Worm (Caenorhabditis elegans): ENCODE measurements around the gene F16H6.4.
"Not testable (repeated sequence)": the region's sequence is repeated elsewhere in the genome, so short reads cannot be mapped to it uniquely, and the experiment has no call there.

The F16H6.4 gene

DNA sequence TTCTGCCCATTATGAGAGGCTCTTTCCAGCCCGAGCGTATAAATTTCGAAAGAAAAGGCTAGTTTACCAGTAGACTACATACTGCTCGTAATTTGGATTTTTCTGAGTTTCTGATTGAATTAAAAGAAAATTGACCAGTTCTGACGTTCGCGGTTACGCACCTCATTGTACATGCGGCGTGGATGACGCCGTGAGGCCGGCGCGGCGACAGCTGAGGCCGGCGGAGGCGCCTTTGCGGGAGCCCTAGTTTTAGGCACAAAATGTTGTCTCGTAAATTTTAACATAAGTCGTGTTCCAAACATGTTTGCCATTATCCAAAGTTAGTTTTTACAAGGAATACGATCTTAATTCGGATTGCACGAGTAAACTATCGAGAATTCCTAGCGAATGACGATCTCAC is 18.3 kb downstream of the F16H6.4 start, which contains the start of gene F16H6.9:
Gene F16H6.9 (plus strand): TSS at position 301 of the 400 bp plus-strand sequence.
- TF ChIP-seq cog-1 (tag; optimal IDR thresholded peaks at IDR 0.05); ztf-29 (GFP tag; IDR thresholded peaks at IDR 0.05); ref-1 (GFP tag; conservative IDR thresholded peaks at IDR 0.05): not testable (repeated sequence)

DNA sequence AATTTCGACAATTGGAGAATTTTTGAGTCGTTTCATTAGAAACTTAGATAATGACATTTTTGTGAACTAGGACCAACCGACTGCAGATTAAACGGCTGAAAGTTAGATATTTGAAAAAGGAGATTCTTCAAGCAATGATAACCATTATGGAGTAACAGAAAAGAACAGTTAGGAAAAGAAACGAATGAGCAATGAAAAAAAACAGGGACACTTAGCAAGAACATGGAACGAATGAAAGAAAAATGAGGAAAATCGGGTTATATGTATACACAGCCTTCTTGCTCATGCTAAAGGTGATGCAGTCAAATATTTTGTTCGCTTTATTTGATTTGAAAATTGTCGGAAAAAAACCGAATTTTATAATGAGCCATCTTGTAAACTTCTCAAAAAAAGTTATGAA is 25.8 kb downstream of the F16H6.4 start, which contains the start of gene F16H6.10:
Gene F16H6.10 (minus strand): TSS at position 101 of the 400 bp plus-strand sequence.
- no peak for TF ChIP-seq ztf-23 (GFP tag; IDR thresholded peaks at IDR 0.05)
- TF ChIP-seq ztf-29 (GFP tag; IDR thresholded peaks at IDR 0.05), result no peak
- TF ChIP-seq tab-1 (GFP tag; IDR thresholded peaks at IDR 0.05), result no peak
- no peak for TF ChIP-seq klf-2 (GFP tag; conservative IDR thresholded peaks at IDR 0.05)
- no peak for TF ChIP-seq cog-1 (tag; optimal IDR thresholded peaks at IDR 0.05)
- TF ChIP-seq flt-1 (GFP tag; IDR thresholded peaks at IDR 0.05), result no peak
- no peak for TF ChIP-seq T22C8.4 (GFP tag; IDR thresholded peaks at IDR 0.05)
- no peak for TF ChIP-seq ref-1 (GFP tag; conservative IDR thresholded peaks at IDR 0.05)
- no peak for TF ChIP-seq med-1 (GFP tag; optimal IDR thresholded peaks at IDR 0.05; ENCODE audit: insufficient read depth)

- TF ChIP-seq ztf-23 (GFP tag; IDR thresholded peaks at IDR 0.05), result no peak
- TF ChIP-seq tab-1 (GFP tag; IDR thresholded peaks at IDR 0.05), result no peak
- TF ChIP-seq klf-2 (GFP tag; conservative IDR thresholded peaks at IDR 0.05), result no peak
- TF ChIP-seq cog-1 (tag; optimal IDR thresholded peaks at IDR 0.05), result no peak
- TF ChIP-seq T22C8.4 (GFP tag; IDR thresholded peaks at IDR 0.05), result no peak
- TF ChIP-seq med-1 (GFP tag; optimal IDR thresholded peaks at IDR 0.05; ENCODE audit: insufficient read depth), result no peak
- no peak for TF ChIP-seq ztf-29 (GFP tag; IDR thresholded peaks at IDR 0.05)
Observed at ce11 chrV:18235808-18236207, 37.3 kb downstream of the F16H6.4 start.

DNA sequence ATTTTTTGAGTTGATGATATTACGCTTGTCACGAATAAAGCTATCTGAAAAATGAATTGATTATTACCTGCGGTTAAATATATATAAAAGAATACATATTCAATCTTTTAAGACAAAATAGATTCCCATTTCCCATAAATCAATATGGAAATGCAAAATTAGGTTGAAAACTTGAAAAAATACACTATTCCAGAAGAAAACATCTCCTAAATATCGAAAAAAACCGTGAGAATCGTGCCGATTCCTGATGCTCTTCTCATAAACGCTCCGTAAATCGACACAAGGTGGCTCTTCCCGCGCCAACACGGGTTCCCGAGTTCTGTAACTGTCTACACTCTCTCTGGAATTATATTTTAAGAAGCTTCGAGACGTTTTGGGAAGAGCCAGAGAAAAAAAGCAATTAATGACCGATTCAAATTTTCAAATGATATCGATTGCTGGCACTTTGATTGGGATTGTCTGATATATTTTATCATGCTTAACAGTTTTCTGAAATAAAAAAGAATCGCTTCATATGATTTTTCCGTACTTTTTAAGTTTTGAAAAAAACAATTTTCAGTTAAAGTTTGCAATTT is 38.3 kb downstream of the F16H6.4 start, which contains the start of gene R10E8.3:
Gene R10E8.3 (minus strand): TSS at position 51 of the 575 bp plus-strand sequence.
- TF ChIP-seq tab-1 (GFP tag; IDR thresholded peaks at IDR 0.05) (no peak), med-1 (GFP tag; optimal IDR thresholded peaks at IDR 0.05; ENCODE audit: insufficient read depth) (no peak), klf-2 (GFP tag; conservative IDR thresholded peaks at IDR 0.05) (no peak), ztf-29 (GFP tag; IDR thresholded peaks at IDR 0.05) (no peak), ztf-23 (GFP tag; IDR thresholded peaks at IDR 0.05) (no peak), cog-1 (tag; optimal IDR thresholded peaks at IDR 0.05) (no peak), flt-1 (GFP tag; IDR thresholded peaks at IDR 0.05) (no peak), ref-1 (GFP tag; conservative IDR thresholded peaks at IDR 0.05) (no peak), T22C8.4 (GFP tag; IDR thresholded peaks at IDR 0.05) (no peak)

ce11 chrV:18241328-18241727 is 42.8 kb downstream of the F16H6.4 start, which contains the start of gene R10E8.8:
Gene R10E8.8 (minus strand): TSS chrV:18241670.
- no peak for TF ChIP-seq T22C8.4 (GFP tag; IDR thresholded peaks at IDR 0.05)
- TF ChIP-seq klf-2 (GFP tag; conservative IDR thresholded peaks at IDR 0.05), result no peak
- no peak for TF ChIP-seq med-1 (GFP tag; optimal IDR thresholded peaks at IDR 0.05; ENCODE audit: insufficient read depth)
- no peak for TF ChIP-seq cog-1 (tag; optimal IDR thresholded peaks at IDR 0.05)
- no peak for TF ChIP-seq ztf-29 (GFP tag; IDR thresholded peaks at IDR 0.05)
- no peak for TF ChIP-seq ztf-23 (GFP tag; IDR thresholded peaks at IDR 0.05)
- no peak for TF ChIP-seq tab-1 (GFP tag; IDR thresholded peaks at IDR 0.05)
- no peak for TF ChIP-seq flt-1 (GFP tag; IDR thresholded peaks at IDR 0.05)
- TF ChIP-seq ref-1 (GFP tag; conservative IDR thresholded peaks at IDR 0.05), result no peak

DNA sequence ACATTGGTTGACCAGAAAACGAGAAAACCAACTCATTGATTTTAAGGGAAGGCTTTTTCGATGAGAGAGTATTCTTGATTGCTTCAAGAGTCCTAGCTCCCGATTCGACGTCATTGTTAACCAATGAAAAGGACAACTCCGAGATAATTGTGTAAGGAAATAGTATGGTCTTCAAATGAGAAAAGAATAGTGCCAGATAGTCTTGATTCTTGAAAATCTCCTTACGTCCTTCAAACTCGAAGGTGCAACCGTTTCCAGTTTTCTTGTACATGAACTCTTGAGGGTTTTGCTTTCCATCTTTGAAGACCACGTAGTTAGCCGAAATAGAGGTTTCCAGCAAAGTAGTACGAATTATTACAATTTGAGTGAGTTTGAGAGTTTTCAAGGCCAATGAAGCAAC is 44.7 kb downstream of the F16H6.4 start:
- no peak for TF ChIP-seq T22C8.4 (GFP tag; IDR thresholded peaks at IDR 0.05)
- no peak for TF ChIP-seq klf-2 (GFP tag; conservative IDR thresholded peaks at IDR 0.05)
- no peak for TF ChIP-seq cog-1 (tag; optimal IDR thresholded peaks at IDR 0.05)
- no peak for TF ChIP-seq ref-1 (GFP tag; conservative IDR thresholded peaks at IDR 0.05)
- no peak for TF ChIP-seq tab-1 (GFP tag; IDR thresholded peaks at IDR 0.05)
- TF ChIP-seq med-1 (GFP tag; optimal IDR thresholded peaks at IDR 0.05; ENCODE audit: insufficient read depth), result no peak
- no peak for TF ChIP-seq flt-1 (GFP tag; IDR thresholded peaks at IDR 0.05)

- no peak for TF ChIP-seq tab-1 (GFP tag; IDR thresholded peaks at IDR 0.05)
- TF ChIP-seq flt-1 (GFP tag; IDR thresholded peaks at IDR 0.05), result no peak
- no peak for TF ChIP-seq cog-1 (tag; optimal IDR thresholded peaks at IDR 0.05)
- no peak for TF ChIP-seq klf-2 (GFP tag; conservative IDR thresholded peaks at IDR 0.05)
- TF ChIP-seq ref-1 (GFP tag; conservative IDR thresholded peaks at IDR 0.05), result no peak
- no peak for TF ChIP-seq med-1 (GFP tag; optimal IDR thresholded peaks at IDR 0.05; ENCODE audit: insufficient read depth)
- TF ChIP-seq ztf-23 (GFP tag; IDR thresholded peaks at IDR 0.05), result no peak
- no peak for TF ChIP-seq ztf-29 (GFP tag; IDR thresholded peaks at IDR 0.05)
- TF ChIP-seq T22C8.4 (GFP tag; IDR thresholded peaks at IDR 0.05), result no peak
Observed at ce11 chrV:18244408-18244807, 45.9 kb downstream of the F16H6.4 start.

ce11 chrV:18246077-18246476 is 47.6 kb downstream of the F16H6.4 start:
- TF ChIP-seq tab-1 (GFP tag; IDR thresholded peaks at IDR 0.05), result no peak
- TF ChIP-seq ztf-29 (GFP tag; IDR thresholded peaks at IDR 0.05), result no peak
- no peak for TF ChIP-seq ztf-23 (GFP tag; IDR thresholded peaks at IDR 0.05)
- no peak for TF ChIP-seq med-1 (GFP tag; optimal IDR thresholded peaks at IDR 0.05; ENCODE audit: insufficient read depth)
- no peak for TF ChIP-seq T22C8.4 (GFP tag; IDR thresholded peaks at IDR 0.05)

DNA sequence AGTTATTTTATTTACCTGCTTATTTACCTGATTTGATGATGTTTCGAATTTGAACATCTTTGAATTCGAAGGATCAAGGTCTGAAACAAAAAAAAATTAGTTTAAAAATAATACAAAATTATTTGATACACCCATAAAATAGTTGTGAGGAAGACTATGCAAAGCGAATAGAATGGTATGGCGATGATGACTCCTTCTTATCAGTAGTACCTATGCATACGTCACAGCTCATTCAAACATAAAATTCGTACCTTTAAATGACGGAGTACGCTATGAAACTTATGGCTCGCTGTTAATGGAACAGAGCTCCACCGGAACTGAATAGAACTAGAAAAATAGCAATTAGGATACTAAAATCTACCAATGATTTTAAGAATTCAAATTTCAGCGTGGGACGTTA is 53.7 kb downstream of the F16H6.4 start, which contains the start of gene R10E8.1:
Gene R10E8.1 (minus strand): TSS at position 178 of the 400 bp plus-strand sequence.
- no peak for TF ChIP-seq T22C8.4 (GFP tag; IDR thresholded peaks at IDR 0.05)
- no peak for TF ChIP-seq flt-1 (GFP tag; IDR thresholded peaks at IDR 0.05)
- no peak for TF ChIP-seq klf-2 (GFP tag; conservative IDR thresholded peaks at IDR 0.05)
- TF ChIP-seq ztf-23 (GFP tag; IDR thresholded peaks at IDR 0.05), result no peak
- TF ChIP-seq cog-1 (tag; optimal IDR thresholded peaks at IDR 0.05), result no peak
- TF ChIP-seq ref-1 (GFP tag; conservative IDR thresholded peaks at IDR 0.05), result no peak

DNA sequence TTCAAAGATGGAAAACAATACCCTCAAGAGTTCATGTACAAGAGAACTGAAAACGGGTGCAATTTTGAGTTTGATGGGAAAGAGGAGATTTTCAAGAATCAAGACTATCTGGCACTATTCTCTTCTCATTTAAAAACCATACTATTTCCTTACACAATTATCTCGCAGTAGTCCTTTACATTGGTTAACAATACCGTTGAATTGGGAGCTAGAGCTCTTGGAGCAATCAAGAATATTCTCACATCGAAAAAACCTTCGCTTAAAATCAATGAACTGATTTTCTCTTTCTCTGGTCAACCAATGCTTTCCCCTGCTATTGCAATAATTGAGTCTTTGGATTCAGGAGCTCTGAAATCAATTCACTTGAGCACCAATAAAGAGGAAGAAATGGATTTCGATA is 55.0 kb downstream of the F16H6.4 start, which contains the start of gene R10E8.2:
Gene R10E8.2 (plus strand): TSS at position 301 of the 400 bp plus-strand sequence.
- TF ChIP-seq cog-1 (tag; optimal IDR thresholded peaks at IDR 0.05) (no peak), med-1 (GFP tag; optimal IDR thresholded peaks at IDR 0.05; ENCODE audit: insufficient read depth) (no peak)

Measured in whole organism, midembryonic.